Worm (Caenorhabditis elegans) whole organism, L1 larva: Measurements from ENCODE around the gene tba-4.

Source experiments
- C34B4.2 ChIP-seq: sonication (generic microtip); optimal IDR thresholded peaks from 2 replicates; lab custom pipeline; 2017; ENCODE audit warnings: mild to moderate bottlenecking, missing genetic modification characterization, missing compliant biosample characterization
- ama-1 ChIP-seq: fragments of 150-350 bp; optimal IDR thresholded peaks from 2 replicates; lab custom pipeline; 2014
- blmp-1 ChIP-seq: fragments of 150-350 bp; optimal IDR thresholded peaks from 2 replicates; lab custom pipeline; 2014; ENCODE audit warnings: missing biosample characterization, missing genetic modification characterization
- ceh-63 ChIP-seq: fragments of 200-800 bp; sonication (Bioruptor generic); optimal IDR thresholded peaks from 2 replicates; lab custom pipeline; 2018; ENCODE audit warnings: mild to moderate bottlenecking, missing genetic modification characterization, missing compliant biosample characterization
- ceh-88 ChIP-seq: fragments of 200-800 bp; sonication (Bioruptor generic); IDR thresholded peaks from 2 replicates; pipeline ENCODE4 v1.3.6; 2022; ENCODE audit warnings: missing genetic modification characterization, missing compliant biosample characterization
- ces-1 ChIP-seq: fragments of 150-350 bp; optimal IDR thresholded peaks from 2 replicates; lab custom pipeline; 2014; ENCODE audit warnings: missing biosample characterization, missing genetic modification reagents, missing genetic modification characterization
- dpl-1 ChIP-seq, 3 experiments: fragments of 150-350 bp in 2 of 3; sonication (generic microtip) in 1 of 3; optimal IDR thresholded peaks; 2 replicates each; lab custom pipeline; 2014 to 2017; ENCODE audit warnings: missing biosample characterization in 3 of 3, missing genetic modification characterization in 3 of 3, missing genetic modification reagents in 3 of 3
- dsc-1 ChIP-seq: sonication (generic microtip); optimal IDR thresholded peaks from 2 replicates; lab custom pipeline; 2016; ENCODE audit warnings: mild to moderate bottlenecking, missing genetic modification characterization, missing compliant biosample characterization
- efl-1 ChIP-seq, 4 experiments: fragments of 150-350 bp; optimal IDR thresholded peaks in 3 of 4; peaks in 1 of 4; 1 replicate in 1 of 4; 2 replicates in 3 of 4; lab custom pipeline; 2014; ENCODE audit warnings: missing biosample characterization in 2 of 4, missing genetic modification characterization in 2 of 4, missing genetic modification reagents in 2 of 4
- efl-3 ChIP-seq: fragments of 200-800 bp; sonication (Bioruptor generic); optimal IDR thresholded peaks from 2 replicates; lab custom pipeline; 2018; ENCODE audit warnings: mild to moderate bottlenecking, missing genetic modification characterization, missing compliant biosample characterization
- elt-2 ChIP-seq: sonication (generic microtip); optimal IDR thresholded peaks from 2 replicates; lab custom pipeline; 2016; ENCODE audit warnings: missing genetic modification characterization, mild to moderate bottlenecking, inconsistent platforms, missing compliant biosample characterization, missing genetic modification reagents
- elt-3 ChIP-seq, 6 experiments: fragments of 150-350 bp in 1 of 6; sonication (generic microtip); optimal IDR thresholded peaks; 2 replicates each; lab custom pipeline; 2017 to 2018; ENCODE audit warnings: missing biosample characterization in 6 of 6, missing genetic modification characterization in 6 of 6, inconsistent platforms in 1 of 6
- fkh-10 ChIP-seq: sonication (generic microtip); optimal IDR thresholded peaks from 2 replicates; lab custom pipeline; 2017; ENCODE audit warnings: missing biosample characterization, missing genetic modification reagents, missing genetic modification characterization
- fos-1 ChIP-seq: fragments of 150-350 bp; optimal IDR thresholded peaks from 2 replicates; lab custom pipeline; 2014; ENCODE audit warnings: missing biosample characterization, missing genetic modification characterization
- irx-1 ChIP-seq: sonication (generic microtip); optimal IDR thresholded peaks from 2 replicates; lab custom pipeline; 2016; ENCODE audit warnings: missing genetic modification characterization, missing compliant biosample characterization
- lin-14 ChIP-seq: fragments of 200-800 bp; sonication (Bioruptor generic); optimal IDR thresholded peaks from 2 replicates; lab custom pipeline; 2018; ENCODE audit warnings: mild to moderate bottlenecking, missing genetic modification characterization, moderate library complexity, missing compliant biosample characterization
- lin-35 ChIP-seq, 2 experiments: fragments of 150-350 bp; optimal IDR thresholded peaks; 2 replicates each; lab custom pipeline; 2014; ENCODE audit warnings: missing biosample characterization in 2 of 2, missing genetic modification characterization in 2 of 2, missing genetic modification reagents in 2 of 2
- lin-39 ChIP-seq: fragments of 150-350 bp; optimal IDR thresholded peaks from 2 replicates; lab custom pipeline; 2014; ENCODE audit warnings: missing biosample characterization, missing genetic modification reagents, missing genetic modification characterization
- lsy-2 ChIP-seq, 2 experiments: fragments of 150-350 bp; optimal IDR thresholded peaks; 2 replicates each; lab custom pipeline; 2014; ENCODE audit warnings: missing biosample characterization in 2 of 2, missing genetic modification characterization in 2 of 2
- mab-9 ChIP-seq: fragments of 200-800 bp; sonication (Bioruptor generic); IDR thresholded peaks from 2 replicates; pipeline ENCODE4 v1.3.6; 2022; ENCODE audit warnings: missing genetic modification reagents, missing genetic modification characterization, missing compliant biosample characterization
- mep-1 ChIP-seq: fragments of 150-350 bp; optimal IDR thresholded peaks from 2 replicates; lab custom pipeline; 2014; ENCODE audit warnings: missing biosample characterization, missing genetic modification characterization
- nhr-19 ChIP-seq: fragments of 200-800 bp; sonication (Bioruptor generic); conservative IDR thresholded peaks from 2 replicates; pipeline ENCODE4 v1.3.6; 2022; ENCODE audit warnings: missing genetic modification characterization, missing compliant biosample characterization
- nhr-28 ChIP-seq: fragments of 150-350 bp; optimal IDR thresholded peaks from 2 replicates; lab custom pipeline; 2014; ENCODE audit warnings: missing biosample characterization, missing genetic modification characterization
- nhr-71 ChIP-seq: sonication (generic microtip); optimal IDR thresholded peaks from 2 replicates; lab custom pipeline; 2016; ENCODE audit warnings: mild to moderate bottlenecking, missing genetic modification characterization, moderate library complexity, missing compliant biosample characterization
- nhr-76 ChIP-seq: sonication (generic microtip); optimal IDR thresholded peaks from 2 replicates; lab custom pipeline; 2017; ENCODE audit warnings: missing biosample characterization, missing genetic modification characterization
- nhr-84 ChIP-seq: sonication (generic microtip); optimal IDR thresholded peaks from 2 replicates; lab custom pipeline; 2017; ENCODE audit warnings: missing biosample characterization, missing genetic modification characterization
- nhr-85 ChIP-seq: sonication (generic microtip); peaks from one replicate; lab custom pipeline; 2016; ENCODE audit warnings: missing genetic modification characterization, inconsistent platforms, missing compliant biosample characterization
- pag-3 ChIP-seq: sonication (generic microtip); optimal IDR thresholded peaks from 2 replicates; lab custom pipeline; 2017; ENCODE audit warnings: missing genetic modification characterization, mild to moderate bottlenecking, missing compliant biosample characterization, antibody characterized with exemption, borderline replicate concordance; ENCODE audit not compliant: insufficient read depth
- pax-3 ChIP-seq: fragments of 200-800 bp; sonication (Bioruptor generic); optimal IDR thresholded peaks from 2 replicates; lab custom pipeline; 2018; ENCODE audit warnings: mild to moderate bottlenecking, missing genetic modification characterization, moderate library complexity, missing compliant biosample characterization
- pqm-1 ChIP-seq: sonication (generic microtip); optimal IDR thresholded peaks from 3 replicates; lab custom pipeline; 2017; ENCODE audit warnings: missing biosample characterization, missing genetic modification characterization
- rnt-1 ChIP-seq: sonication (generic microtip); optimal IDR thresholded peaks from 2 replicates; lab custom pipeline; 2016; ENCODE audit warnings: mild to moderate bottlenecking, missing genetic modification characterization, moderate library complexity, missing compliant biosample characterization
- sox-4 ChIP-seq: sonication (generic microtip); optimal IDR thresholded peaks from 2 replicates; lab custom pipeline; 2016; ENCODE audit warnings: missing genetic modification characterization, missing compliant biosample characterization
- swsn-7 ChIP-seq: sonication (generic microtip); optimal IDR thresholded peaks from 2 replicates; lab custom pipeline; 2016; ENCODE audit warnings: missing genetic modification characterization, missing compliant biosample characterization
- unc-98 ChIP-seq: fragments of 200-800 bp; sonication (Bioruptor generic); IDR thresholded peaks from 2 replicates; pipeline ENCODE4 v1.3.6; 2022; ENCODE audit warnings: missing genetic modification characterization, missing compliant biosample characterization
- xbp-1 ChIP-seq: sonication (generic microtip); optimal IDR thresholded peaks from 2 replicates; lab custom pipeline; 2016; ENCODE audit warnings: missing genetic modification characterization, missing compliant biosample characterization
- ztf-11 ChIP-seq, 2 experiments: sonication (generic microtip); optimal IDR thresholded peaks; 2 replicates each; lab custom pipeline; 2016 to 2017; ENCODE audit warnings: missing genetic modification characterization in 2 of 2, missing biosample characterization in 1 of 2, missing compliant biosample characterization in 1 of 2
- ztf-4 ChIP-seq: fragments of 150-350 bp; optimal IDR thresholded peaks from 2 replicates; lab custom pipeline; 2014; ENCODE audit warnings: missing biosample characterization, missing genetic modification characterization

Gene tba-4

ce11 chrII:10947317-10947716, 28.8 kb downstream of the tba-4 start, which contains the start of the genes tceb-3 and gskl-1:
Gene tceb-3 (minus strand): TSS chrII:10947417.
Gene gskl-1 (plus strand): TSS chrII:10947559.
- TF ChIP-seq nhr-28 (tag; lab: Kevin White, UChicago) (no peak), ceh-63 (GFP tag; lab: Kevin White, UChicago) (no peak)

- TF ChIP-seq dsc-1 (tag; lab: Kevin White, UChicago) (no peak), swsn-7 (tag; lab: Kevin White, UChicago) (no peak), mep-1 (tag; lab: Kevin White, UChicago) (no peak), efl-1 (optimal IDR thresholded peaks at IDR 0.05; lab: Kevin White, UChicago) (peak; percentile 54 to 82), efl-1 (GFP tag; optimal IDR thresholded peaks at IDR 0.05 in 1 of 2; lab: Kevin White, UChicago) (peak; percentile 66 to 84), nhr-85 (peak; percentile 73), ces-1 (GFP tag; lab: Kevin White, UChicago) (no peak), lsy-2 (tag; optimal IDR thresholded peaks at IDR 0.05; lab: Kevin White, UChicago) (no peak), C34B4.2 (tag; lab: Kevin White, UChicago) (no peak), xbp-1 (tag; lab: Kevin White, UChicago) (no peak), blmp-1 (tag; lab: Kevin White, UChicago) (peak; percentile 14), lin-35 (GFP tag; optimal IDR thresholded peaks at IDR 0.05; lab: Kevin White, UChicago) (peak; percentile 15 to 64), sox-4 (no peak), lin-14 (peak; percentile 27), efl-3 (no peak), dpl-1 (GFP tag; optimal IDR thresholded peaks at IDR 0.05; lab: Kevin White, UChicago) (peak in 2 of 3 experiments; percentile 34 to 65), unc-98 (no peak), mab-9 (no peak), nhr-71 (tag; lab: Kevin White, UChicago) (peak; percentile 20), ceh-88 (GFP tag; lab: Robert Waterston, UW) (no peak), elt-3 (tag; optimal IDR thresholded peaks at IDR 0.05; lab: Kevin White, UChicago) (no peak), rnt-1 (tag; lab: Kevin White, UChicago) (no peak), fkh-10 (GFP tag; lab: Kevin White, UChicago) (no peak), lin-39 (peak; percentile 49)
Measured at ce11 chrII:10948236-10949025, 29.9 kb downstream of the tba-4 start.

- TF ChIP-seq ama-1 (lab: Kevin White, UChicago) (no peak), dsc-1 (tag; lab: Kevin White, UChicago) (no peak), elt-2 (tag; lab: Kevin White, UChicago) (peak; percentile 20), dpl-1 (GFP tag; optimal IDR thresholded peaks at IDR 0.05; lab: Kevin White, UChicago) (no peak), ztf-4 (no peak), lin-35 (GFP tag; optimal IDR thresholded peaks at IDR 0.05; lab: Kevin White, UChicago) (peak in 1 of 2 experiments; percentile 2), pax-3 (tag; lab: Kevin White, UChicago) (no peak), nhr-19 (GFP tag; lab: Robert Waterston, UW) (no peak), nhr-76 (tag; lab: Kevin White, UChicago) (no peak), ztf-11 (tag; optimal IDR thresholded peaks at IDR 0.05; lab: Kevin White, UChicago) (no peak), irx-1 (no peak), fos-1 (tag; lab: Kevin White, UChicago) (no peak), nhr-84 (no peak), pqm-1 (tag; lab: Kevin White, UChicago) (no peak), pag-3 (tag; lab: Kevin White, UChicago) (no peak)
Measured at ce11 chrII:10949383-10949782, 30.9 kb downstream of the tba-4 start.
